Worm (Caenorhabditis elegans) whole organism, L1 larva: Measurements from ENCODE around the gene clec-84.
A peak's percentile ranks its signal among the peaks of the same experiment; 100 is the strongest.

Experiments used
- elt-3 ChIP-seq, 6 experiments: fragments of 150-350 bp in 1 of 6; sonication (generic microtip); optimal IDR thresholded peaks; 2 replicates each; lab custom pipeline; 2017 to 2018; ENCODE audit warnings: missing biosample characterization in 6 of 6, missing genetic modification characterization in 6 of 6, inconsistent platforms in 1 of 6
- nhr-11 ChIP-seq: fragments of 150-350 bp; optimal IDR thresholded peaks from 2 replicates; lab custom pipeline; 2014; ENCODE audit warnings: missing biosample characterization, missing genetic modification characterization
- skn-1 ChIP-seq: fragments of 150-350 bp; optimal IDR thresholded peaks from 2 replicates; lab custom pipeline; 2014; ENCODE audit warnings: missing biosample characterization, missing genetic modification characterization
- snpc-4 ChIP-seq: fragments of 150-350 bp; optimal IDR thresholded peaks from 2 replicates; lab custom pipeline; 2014; ENCODE audit warnings: missing biosample characterization, missing genetic modification characterization
- sptf-1 ChIP-seq: fragments of 150-350 bp; optimal IDR thresholded peaks from 2 replicates; lab custom pipeline; 2014; ENCODE audit warnings: missing biosample characterization, missing genetic modification characterization
- swsn-7 ChIP-seq: sonication (generic microtip); optimal IDR thresholded peaks from 2 replicates; lab custom pipeline; 2016; ENCODE audit warnings: missing genetic modification characterization, missing compliant biosample characterization
- unc-130 ChIP-seq: fragments of 150-350 bp; optimal IDR thresholded peaks from 2 replicates; lab custom pipeline; 2017; ENCODE audit warnings: missing biosample characterization, missing genetic modification characterization, inconsistent platforms
- unc-86 ChIP-seq: sonication (generic microtip); optimal IDR thresholded peaks from 2 replicates; lab custom pipeline; 2016; ENCODE audit warnings: missing genetic modification characterization, missing compliant biosample characterization

- TF ChIP-seq elt-3 (tag; optimal IDR thresholded peaks at IDR 0.05; lab: Kevin White, UChicago) (no peak), nhr-11 (tag; lab: Kevin White, UChicago) (no peak), skn-1 (tag; lab: Kevin White, UChicago) (no peak), unc-86 (tag; lab: Kevin White, UChicago) (no peak), sptf-1 (tag; lab: Kevin White, UChicago) (no peak), unc-130 (tag; lab: Kevin White, UChicago) (peak; percentile 5), snpc-4 (tag; lab: Kevin White, UChicago) (no peak), swsn-7 (tag; lab: Kevin White, UChicago) (no peak)
Observed at ce11 chrIV:2885260-2885659, 43.0 kb downstream of the clec-84 start.
